Fruit fly (Drosophila melanogaster): ENCODE results near the gene CG42831.

DNA sequence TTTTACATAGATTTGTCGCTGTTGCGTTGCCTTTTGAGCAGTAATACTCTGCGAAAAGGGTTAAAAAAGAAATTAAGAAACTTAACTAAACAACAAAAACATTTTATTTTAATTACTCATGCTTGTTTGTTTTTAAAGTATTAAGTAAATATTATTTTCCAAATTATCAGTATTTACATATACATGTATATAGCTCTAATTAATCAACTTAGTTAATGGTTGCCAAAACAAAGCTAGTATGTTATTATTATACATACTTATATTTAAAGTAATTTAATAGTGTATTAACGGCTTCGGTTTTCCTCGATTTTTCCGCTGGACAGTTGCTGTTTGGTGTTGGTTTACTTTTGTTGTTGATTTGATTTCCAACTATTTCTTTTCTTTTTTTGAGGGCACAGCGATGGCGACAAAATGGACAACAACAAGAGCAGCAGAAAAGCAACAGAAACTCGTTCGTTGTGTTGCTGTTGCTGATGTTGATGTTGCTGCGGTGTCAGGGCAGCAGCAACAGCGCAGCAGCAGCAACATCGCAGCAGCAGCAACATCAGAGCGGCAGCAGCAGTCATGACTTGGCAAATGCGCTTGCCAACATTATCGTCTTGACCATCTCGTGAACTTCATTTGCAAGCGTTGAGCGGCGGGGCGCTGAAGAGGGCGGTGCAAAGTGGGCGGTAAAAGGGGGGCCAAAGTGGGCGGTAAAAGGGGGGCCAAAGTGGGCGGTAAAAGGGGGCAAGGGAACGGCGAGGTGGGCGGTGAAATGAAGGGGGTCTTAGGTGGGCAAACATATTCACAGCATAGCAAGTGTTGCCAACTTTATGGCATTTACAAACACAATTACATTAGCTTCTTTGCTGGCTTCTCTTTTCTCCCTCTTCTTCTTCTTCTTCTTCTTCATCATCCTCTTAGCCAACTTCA is 47.2 kb upstream of the CG42831 start:
- TF ChIP-seq CG31627 (GFP tag; optimal IDR thresholded peaks at IDR 0.05) = no peak
- TF ChIP-seq Gug (GFP tag; IDR thresholded peaks at IDR 0.05) = no peak
- peak; percentile 88 for TF ChIP-seq Eip78C (GFP tag)
- no peak for TF ChIP-seq CG6854 (GFP tag; optimal IDR thresholded peaks at IDR 0.05)
- no peak for TF ChIP-seq fd85E (GFP tag; optimal IDR thresholded peaks at IDR 0.05)
- TF ChIP-seq CG6808 (GFP tag; optimal IDR thresholded peaks at IDR 0.05) = peak; percentile 41
- TF ChIP-seq achi (GFP tag; optimal IDR thresholded peaks at IDR 0.05) = peak; percentile 29
- TF ChIP-seq fd59A (GFP tag; optimal IDR thresholded peaks at IDR 0.05) = peak; percentile 16

Data from whole organism, prepupa.